Worm (Caenorhabditis elegans) whole organism, L4 larva: Measurements from ENCODE around the gene tnc-2.

Experiments used
- ZK546.5 ChIP-seq, 2 experiments: sonication (generic microtip); optimal IDR thresholded peaks; 2 replicates each; lab custom pipeline; 2017; ENCODE audit warnings: missing biosample characterization in 2 of 2, missing genetic modification characterization in 2 of 2
- ceh-82 ChIP-seq: sonication (generic microtip); optimal IDR thresholded peaks from 2 replicates; lab custom pipeline; 2017; ENCODE audit warnings: missing biosample characterization, missing genetic modification characterization
- nhr-28 ChIP-seq: fragments of 150-350 bp; optimal IDR thresholded peaks from 2 replicates; lab custom pipeline; 2014; ENCODE audit warnings: missing biosample characterization, missing genetic modification characterization

DNA sequence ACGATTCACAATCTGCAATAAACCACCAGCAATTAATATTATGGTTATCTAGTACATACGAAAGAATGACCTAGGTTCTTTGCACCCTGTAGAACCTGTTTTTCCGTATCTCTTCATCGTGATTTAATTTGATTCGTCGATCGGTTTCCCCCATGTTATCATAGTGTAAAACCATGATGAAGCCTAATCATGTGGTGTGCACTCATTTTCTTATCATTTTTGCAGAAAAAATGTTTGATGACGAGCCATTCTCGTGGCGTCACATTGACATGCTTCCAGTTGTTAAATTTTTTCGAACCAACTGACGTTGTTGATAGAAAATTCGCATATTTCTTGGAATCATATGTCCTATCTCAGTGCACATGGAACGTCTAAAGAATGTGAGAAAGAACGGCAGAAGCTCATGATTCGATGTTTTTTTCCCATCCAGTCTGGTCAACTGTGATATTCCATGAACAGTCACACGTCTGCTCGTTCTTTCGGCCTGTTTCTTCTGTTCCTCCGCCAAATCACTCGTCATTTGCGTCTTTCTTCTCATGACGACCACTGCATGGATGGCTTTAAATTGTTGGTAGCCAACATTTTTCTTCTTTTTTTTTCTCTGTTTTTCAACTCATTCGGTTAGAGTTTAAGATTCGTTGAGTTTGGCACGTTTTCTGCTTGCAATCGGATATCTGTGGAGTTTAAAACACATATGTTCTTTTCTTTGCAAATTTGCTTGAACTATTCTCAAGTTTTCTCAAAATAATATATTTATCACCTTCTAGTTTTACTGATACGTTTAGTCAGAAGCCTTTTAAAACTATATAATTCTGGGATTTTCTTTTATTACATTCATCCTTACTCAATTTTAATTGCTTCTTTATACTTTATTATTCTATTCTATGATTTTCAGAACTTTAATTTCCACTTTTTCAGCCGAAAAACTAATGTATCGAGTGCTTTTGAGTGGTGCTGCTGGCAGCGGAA lies 19.0 kb upstream of the tnc-2 start, which contains the start of gene ZK673.2:
- TF ChIP-seq nhr-28 (tag; lab: Kevin White, UChicago) (peak; percentile 70), ceh-82 (tag; lab: Kevin White, UChicago) (no peak), ZK546.5 (tag; optimal IDR thresholded peaks at IDR 0.05; lab: Kevin White, UChicago) (no peak)
